Worm (Caenorhabditis elegans) whole organism, late embryonic: ENCODE results near the gene T25B9.2.

ENCODE experiments used
- fkh-10 ChIP-seq: fragments of 150-350 bp; optimal IDR thresholded peaks from 2 replicates; lab custom pipeline; 2014; ENCODE audit warnings: missing biosample characterization, missing genetic modification reagents, missing genetic modification characterization
- nhr-11 ChIP-seq: fragments of 150-350 bp; optimal IDR thresholded peaks from 2 replicates; lab custom pipeline; 2014; ENCODE audit warnings: missing biosample characterization, missing genetic modification characterization
- tbx-2 ChIP-seq: sonication (generic microtip); optimal IDR thresholded peaks from 2 replicates; lab custom pipeline; 2016; ENCODE audit warnings: missing genetic modification characterization, missing compliant biosample characterization

DNA sequence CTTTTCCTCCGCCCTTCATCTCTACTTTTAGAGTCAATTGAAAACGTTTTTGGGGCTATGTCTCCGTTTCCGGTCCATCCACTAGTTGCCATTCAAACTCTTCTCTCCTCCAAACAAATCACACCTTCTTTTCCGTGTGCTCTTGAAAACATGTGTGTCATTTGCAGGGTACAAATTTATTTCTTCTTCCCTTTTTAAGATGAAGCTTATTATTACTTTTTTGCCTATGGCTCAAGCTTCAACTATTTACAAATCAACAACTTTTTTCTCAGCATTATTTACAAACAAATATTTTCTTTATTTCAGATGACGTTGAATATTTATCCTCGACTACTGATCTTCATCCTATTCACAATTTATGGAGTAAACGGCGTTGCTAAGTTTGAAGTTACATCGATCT, 7.2 kb downstream of the T25B9.2 start, which contains the start of gene T25B9.3:
- TF ChIP-seq nhr-11 (tag; lab: Kevin White, UChicago) (no peak), fkh-10 (GFP tag; lab: Kevin White, UChicago) (no peak), tbx-2 (tag; lab: Kevin White, UChicago) (no peak)
